Worm (Caenorhabditis elegans) whole organism, midembryonic: Measurements from ENCODE around the gene nhr-280.

Experiments
- T22C8.4 ChIP-seq: fragments of 200-800 bp; sonication (Bioruptor generic); IDR thresholded peaks from 2 replicates; pipeline ENCODE4 v1.3.6; 2022; ENCODE audit warnings: missing genetic modification characterization, missing compliant biosample characterization
- cog-1 ChIP-seq: sonication (generic microtip); optimal IDR thresholded peaks from 2 replicates; lab custom pipeline; 2016; ENCODE audit warnings: missing genetic modification characterization, missing compliant biosample characterization
- flt-1 ChIP-seq: fragments of 200-800 bp; sonication (Bioruptor generic); IDR thresholded peaks from 2 replicates; pipeline ENCODE4 v1.3.6; 2022; ENCODE audit warnings: missing genetic modification characterization, missing compliant biosample characterization
- klf-2 ChIP-seq: fragments of 200-800 bp; sonication (Bioruptor generic); conservative IDR thresholded peaks from 2 replicates; pipeline ENCODE4 v1.3.6; 2022; ENCODE audit warnings: missing genetic modification reagents, missing genetic modification characterization, missing compliant biosample characterization
- med-1 ChIP-seq: sonication (generic microtip); optimal IDR thresholded peaks from 2 replicates; lab custom pipeline; 2017; ENCODE audit warnings: missing genetic modification characterization, mild to moderate bottlenecking, missing compliant biosample characterization, antibody characterized with exemption, missing genetic modification reagents; ENCODE audit not compliant: insufficient read depth
- ref-1 ChIP-seq: fragments of 200-800 bp; sonication (Bioruptor generic); conservative IDR thresholded peaks from 2 replicates; pipeline ENCODE4 v1.3.6; 2022; ENCODE audit warnings: missing genetic modification reagents, missing genetic modification characterization, missing compliant biosample characterization
- tab-1 ChIP-seq: fragments of 200-800 bp; sonication (Bioruptor generic); IDR thresholded peaks from 2 replicates; pipeline ENCODE4 v1.3.6; 2022; ENCODE audit warnings: missing genetic modification characterization, missing compliant biosample characterization
- ztf-23 ChIP-seq: fragments of 200-800 bp; sonication (Bioruptor generic); IDR thresholded peaks from 2 replicates; pipeline ENCODE4 v1.3.6; 2022; ENCODE audit warnings: missing genetic modification reagents, missing genetic modification characterization, missing compliant biosample characterization
- ztf-29 ChIP-seq: fragments of 200-800 bp; sonication (Bioruptor generic); IDR thresholded peaks from 2 replicates; pipeline ENCODE4 v1.3.6; 2022; ENCODE audit warnings: missing genetic modification reagents, missing genetic modification characterization, missing compliant biosample characterization

nhr-280 gene

DNA sequence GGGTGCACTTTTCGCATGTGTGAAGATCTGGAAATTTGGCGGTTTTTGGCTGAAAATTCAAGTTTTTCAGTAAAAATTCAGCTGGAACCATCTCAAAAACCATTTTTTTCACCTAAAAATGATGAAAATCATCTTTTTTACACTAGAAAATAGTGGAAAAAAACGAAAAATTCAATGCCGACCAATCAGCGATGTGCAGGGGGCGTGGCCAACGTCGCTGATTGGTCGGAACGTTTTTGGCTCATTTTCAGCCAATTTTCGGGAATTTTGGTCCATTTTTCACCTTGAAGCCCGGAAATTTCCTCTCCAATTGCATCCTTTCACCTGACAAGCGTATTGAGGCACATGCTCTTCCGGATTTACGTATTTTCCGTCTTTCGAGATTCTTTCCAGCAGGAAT lies 46.2 kb downstream of the nhr-280 start:
- TF ChIP-seq ztf-29 (GFP tag; lab: Robert Waterston, UW) (no peak), med-1 (GFP tag; lab: Kevin White, UChicago) (no peak), tab-1 (GFP tag; lab: Robert Waterston, UW) (no peak), T22C8.4 (no peak), ref-1 (no peak), flt-1 (GFP tag; lab: Robert Waterston, UW) (no peak), ztf-23 (GFP tag; lab: Robert Waterston, UW) (no peak), cog-1 (tag; lab: Kevin White, UChicago) (no peak), klf-2 (GFP tag; lab: Robert Waterston, UW) (no peak)
